Fruit fly (Drosophila melanogaster) whole organism, prepupa: ENCODE measurements around the gene Gr32a.
A peak's percentile ranks its signal among the peaks of the same experiment; 100 is the strongest.

ENCODE experiments used
- Blimp-1 ChIP-seq: fragments of 200-800 bp; sonication (Bioruptor generic); optimal IDR thresholded peaks from 3 replicates; lab custom pipeline; 2017; ENCODE audit warnings: missing biosample characterization, missing genetic modification characterization, mild to moderate bottlenecking, moderate library complexity, missing genetic modification reagents
- CG10669 ChIP-seq: fragments of 200-800 bp; sonication (Bioruptor generic); optimal IDR thresholded peaks from 3 replicates; lab custom pipeline; 2018; ENCODE audit warnings: missing biosample characterization, mild to moderate bottlenecking, missing genetic modification characterization, moderate library complexity
- CG15336 ChIP-seq: fragments of 200-800 bp; sonication (Bioruptor generic); IDR thresholded peaks from 2 replicates; pipeline ENCODE4 v1.3.6; 2022; ENCODE audit warnings: missing biosample characterization, missing genetic modification characterization
- CG16779 ChIP-seq: fragments of 200-800 bp; sonication (Bioruptor generic); optimal IDR thresholded peaks from 3 replicates; lab custom pipeline; 2017; ENCODE audit warnings: missing biosample characterization, mild to moderate bottlenecking, missing genetic modification characterization
- CG3032 ChIP-seq: fragments of 200-800 bp; optimal IDR thresholded peaks from 2 replicates; lab custom pipeline; 2019; ENCODE audit warnings: missing biosample characterization, mild to moderate bottlenecking, missing genetic modification characterization, moderate library complexity
- CG34406 ChIP-seq: fragments of 200-800 bp; sonication (Bioruptor generic); optimal IDR thresholded peaks from 3 replicates; lab custom pipeline; 2016; ENCODE audit warnings: missing biosample characterization, missing genetic modification characterization
- CG6163 ChIP-seq: fragments of 200-800 bp; sonication (Bioruptor generic); IDR thresholded peaks from 3 replicates; pipeline ENCODE4 v1.3.6; 2022; ENCODE audit warnings: missing biosample characterization, missing genetic modification characterization
- CG6792 ChIP-seq: fragments of 200-800 bp; sonication (Bioruptor generic); optimal IDR thresholded peaks from 3 replicates; lab custom pipeline; 2016; ENCODE audit warnings: missing biosample characterization, missing genetic modification characterization
- CG7368 ChIP-seq: fragments of 200-800 bp; sonication (Bioruptor generic); optimal IDR thresholded peaks from 3 replicates; lab custom pipeline; 2016; ENCODE audit warnings: missing biosample characterization, missing genetic modification characterization
- CG9139 ChIP-seq: fragments of 200-800 bp; sonication (Bioruptor generic); optimal IDR thresholded peaks from 3 replicates; lab custom pipeline; 2017; ENCODE audit warnings: missing biosample characterization, mild to moderate bottlenecking, missing genetic modification characterization
- Eip78C ChIP-seq: fragments of 200-800 bp; sonication (Bioruptor generic); peaks from one replicate; lab custom pipeline; 2016; ENCODE audit warnings: missing biosample characterization, missing genetic modification characterization
- Ets96B ChIP-seq: fragments of 200-800 bp; optimal IDR thresholded peaks from 2 replicates; lab custom pipeline; 2019; ENCODE audit warnings: missing biosample characterization, mild to moderate bottlenecking, missing genetic modification characterization, moderate library complexity
- Met ChIP-seq: fragments of 200-800 bp; sonication (Bioruptor generic); optimal IDR thresholded peaks from 3 replicates; lab custom pipeline; 2016; ENCODE audit warnings: missing biosample characterization, missing genetic modification characterization
- OdsH ChIP-seq: fragments of 200-800 bp; sonication (Bioruptor generic); optimal IDR thresholded peaks from 3 replicates; lab custom pipeline; 2016; ENCODE audit warnings: missing biosample characterization, missing genetic modification characterization
- Sox14 ChIP-seq: fragments of 200-800 bp; sonication (Bioruptor generic); optimal IDR thresholded peaks from 3 replicates; lab custom pipeline; 2016; ENCODE audit warnings: missing biosample characterization, missing genetic modification characterization
- dac ChIP-seq: fragments of 200-800 bp; sonication (Bioruptor generic); optimal IDR thresholded peaks from 2 replicates; lab custom pipeline; 2017; ENCODE audit warnings: missing biosample characterization, mild to moderate bottlenecking, missing genetic modification characterization
- eg ChIP-seq: fragments of 200-800 bp; sonication (Bioruptor generic); IDR thresholded peaks from 3 replicates; pipeline ENCODE4 v1.3.6; 2022; ENCODE audit warnings: missing biosample characterization, missing genetic modification characterization
- salr ChIP-seq, 2 experiments: fragments of 200-800 bp; sonication (Bioruptor generic); optimal IDR thresholded peaks; 3 replicates each; lab custom pipeline; 2016 to 2018; ENCODE audit warnings: missing biosample characterization in 2 of 2, missing genetic modification characterization in 2 of 2, mild to moderate bottlenecking in 1 of 2

The Gr32a gene

DNA sequence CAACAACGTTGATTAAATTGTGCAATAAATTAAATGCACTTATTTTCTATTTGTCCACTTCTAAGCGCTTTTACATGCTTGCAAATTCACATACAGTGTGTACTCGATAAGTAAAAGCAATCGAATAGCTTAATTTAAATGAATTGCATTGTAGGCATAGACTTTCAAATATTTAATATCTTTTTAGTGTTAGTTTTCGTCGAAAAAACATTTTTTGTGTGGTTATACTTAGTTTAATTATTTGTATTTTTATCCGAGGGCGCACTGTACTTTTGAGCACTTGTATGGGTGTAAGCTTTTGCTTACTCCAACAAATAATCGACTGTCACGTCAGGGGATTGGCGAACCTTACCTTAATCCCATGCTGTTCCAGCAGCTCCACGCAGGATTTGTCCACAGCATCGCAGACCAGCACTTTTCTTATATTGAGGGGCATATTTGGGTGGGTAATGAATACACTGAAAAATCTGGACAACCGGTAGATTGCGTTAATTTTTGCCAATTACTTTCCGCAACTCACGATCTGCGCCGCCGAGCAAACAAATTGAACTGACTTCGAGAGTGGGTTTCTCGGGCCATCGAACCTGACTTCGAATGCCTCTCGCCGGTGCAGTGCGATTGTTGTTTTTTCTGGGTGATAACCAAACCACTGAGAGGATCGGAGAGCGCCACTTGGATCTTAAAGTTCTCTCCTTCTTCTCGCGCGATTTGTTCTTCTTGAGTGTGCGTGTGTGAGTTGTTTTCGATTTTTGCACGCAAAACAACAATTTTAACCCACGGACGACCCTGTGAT, 41.5 kb downstream of the Gr32a start, which contains the start of gene CG6287 (continued):
- peak; percentile 69 to 92 for TF ChIP-seq salr (GFP tag; optimal IDR thresholded peaks at IDR 0.05; lab: Kevin White, UChicago)
- TF ChIP-seq OdsH: peak; percentile 97
- peak; percentile 99 for TF ChIP-seq Eip78C (GFP tag; lab: Kevin White, UChicago)
- peak; percentile 97 for TF ChIP-seq Met (GFP tag; lab: Kevin White, UChicago)
- peak; percentile 63 for TF ChIP-seq CG9139 (GFP tag; lab: Kevin White, UChicago)
- peak; percentile 99 for TF ChIP-seq eg (GFP tag; lab: Robert Waterston, UW)
- peak; percentile 91 for TF ChIP-seq CG10669 (GFP tag; lab: Kevin White, UChicago)
- TF ChIP-seq CG3032 (tag; lab: Kevin White, UChicago): peak; percentile 93
- TF ChIP-seq CG34406 (GFP tag; lab: Kevin White, UChicago): peak; percentile 93
- TF ChIP-seq Sox14 (GFP tag; lab: Kevin White, UChicago): peak; percentile 94
- TF ChIP-seq Blimp-1 (GFP tag; lab: Kevin White, UChicago): peak; percentile 79
- TF ChIP-seq CG6792 (GFP tag; lab: Kevin White, UChicago): peak; percentile 94
- peak; percentile 97 for TF ChIP-seq CG15336 (GFP tag; lab: Robert Waterston, UW)
- peak; percentile 73 for TF ChIP-seq CG16779 (tag; lab: Kevin White, UChicago)
- no peak for TF ChIP-seq dac (GFP tag; lab: Kevin White, UChicago)
- TF ChIP-seq CG6163 (GFP tag; lab: Robert Waterston, UW): peak; percentile 96
- TF ChIP-seq Ets96B (tag; lab: Kevin White, UChicago): peak; percentile 91
- peak; percentile 93 for TF ChIP-seq CG7368 (GFP tag; lab: Kevin White, UChicago)
- TF ChIP-seq, all 60 proteins: peak for 57
